Fruit fly (Drosophila melanogaster): ENCODE measurements around the gene CG34307.
A peak's percentile ranks its signal among the peaks of the same experiment; 100 is the strongest.

CG34307 gene

dm6 chr3R:11888038-11888567 is 9.3 kb upstream of the CG34307 start (continued):
- TF ChIP-seq CG11902 (GFP tag; optimal IDR thresholded peaks at IDR 0.05) = peak; percentile 79
- no peak for TF ChIP-seq CG9139 (GFP tag; optimal IDR thresholded peaks at IDR 0.05)
- no peak for TF ChIP-seq vri (GFP tag; optimal IDR thresholded peaks at IDR 0.05)
- no peak for TF ChIP-seq CG32006 (GFP tag; optimal IDR thresholded peaks at IDR 0.05)
- no peak for TF ChIP-seq dac (GFP tag; optimal IDR thresholded peaks at IDR 0.05)
- peak; percentile 67 for TF ChIP-seq CG6163 (GFP tag; IDR thresholded peaks at IDR 0.05)
- no peak for TF ChIP-seq CG8319 (GFP tag; optimal IDR thresholded peaks at IDR 0.05)
- TF ChIP-seq pdm3 (GFP tag; optimal IDR thresholded peaks at IDR 0.05) = no peak
- TF ChIP-seq fd59A (GFP tag; optimal IDR thresholded peaks at IDR 0.05) = no peak
- TF ChIP-seq Lpt (GFP tag; optimal IDR thresholded peaks at IDR 0.05) = no peak
- TF ChIP-seq fkh (GFP tag; optimal IDR thresholded peaks at IDR 0.05) = no peak
- no peak for TF ChIP-seq Eip93F (GFP tag; optimal IDR thresholded peaks at IDR 0.05)
- no peak for TF ChIP-seq acj6 (GFP tag; optimal IDR thresholded peaks at IDR 0.05)
- peak in 1 of 2 experiments; percentile 79 for TF ChIP-seq ss (GFP tag; optimal IDR thresholded peaks at IDR 0.05)
- TF ChIP-seq CG15336 (GFP tag; IDR thresholded peaks at IDR 0.05) = peak; percentile 29; the same call in 1 of the 2 replicates
- TF ChIP-seq svp (GFP tag) = peak; percentile 68
- peak; percentile 68 for TF ChIP-seq lz (GFP tag; optimal IDR thresholded peaks at IDR 0.05)
- TF ChIP-seq Gug (GFP tag; IDR thresholded peaks at IDR 0.05) = 0 out of 2 replicates have a peak, but pooled peaks have one; percentile 25
- no peak for TF ChIP-seq Sox15 (GFP tag; optimal IDR thresholded peaks at IDR 0.05)
- TF ChIP-seq Hr38 (GFP tag; optimal IDR thresholded peaks at IDR 0.05) = no peak
- TF ChIP-seq Ets21C (GFP tag; optimal IDR thresholded peaks at IDR 0.05) = peak; percentile 19
- no peak for TF ChIP-seq fd85E (GFP tag; optimal IDR thresholded peaks at IDR 0.05)
- TF ChIP-seq CG34406 (GFP tag; optimal IDR thresholded peaks at IDR 0.05) = no peak
- TF ChIP-seq CG8119 (GFP tag; IDR thresholded peaks at IDR 0.05) = peak; percentile 51; the same call in 1 of the 3 replicates

- no peak for TF ChIP-seq spab (GFP tag; optimal IDR thresholded peaks at IDR 0.05)
- no peak for TF ChIP-seq Met (GFP tag; optimal IDR thresholded peaks at IDR 0.05)
- TF ChIP-seq CG3919 (GFP tag; optimal IDR thresholded peaks at IDR 0.05) = no peak
- TF ChIP-seq topi (GFP tag; optimal IDR thresholded peaks at IDR 0.05) = no peak
- TF ChIP-seq esn (GFP tag; optimal IDR thresholded peaks at IDR 0.05) = no peak
- no peak for TF ChIP-seq Eip78C (GFP tag)
- no peak for TF ChIP-seq CG1621 (tag; optimal IDR thresholded peaks at IDR 0.05)
- TF ChIP-seq CG16779 (tag; optimal IDR thresholded peaks at IDR 0.05) = no peak
- no peak for TF ChIP-seq CG32006 (GFP tag; optimal IDR thresholded peaks at IDR 0.05)
- no peak for TF ChIP-seq CG34406 (GFP tag; optimal IDR thresholded peaks at IDR 0.05)
- TF ChIP-seq dsx (GFP tag; optimal IDR thresholded peaks at IDR 0.05; ENCODE audit: poor library complexity, severe bottlenecking) = no peak
- TF ChIP-seq CG11902 (GFP tag; optimal IDR thresholded peaks at IDR 0.05) = no peak
- no peak for TF ChIP-seq Smox (GFP tag; optimal IDR thresholded peaks at IDR 0.05)
- TF ChIP-seq CG6808 (GFP tag; optimal IDR thresholded peaks at IDR 0.05) = no peak
- no peak for TF ChIP-seq Ets21C (GFP tag; optimal IDR thresholded peaks at IDR 0.05)
- TF ChIP-seq CG10631 (GFP tag; optimal IDR thresholded peaks at IDR 0.05) = no peak
- no peak for TF ChIP-seq acj6 (GFP tag; optimal IDR thresholded peaks at IDR 0.05)
Measured at dm6 chr3R:11893197-11893596, 4.2 kb upstream of the CG34307 start, which contains the start of gene Dnali1. Dnali1 (minus strand) TSS chr3R:11893297.

dm6 chr3R:11902893-11903292 is 5.5 kb downstream of the CG34307 start:
- peak; percentile 44 for TF ChIP-seq Met (GFP tag; optimal IDR thresholded peaks at IDR 0.05)
- peak; percentile 23 for TF ChIP-seq Hr39 (GFP tag; optimal IDR thresholded peaks at IDR 0.05)
- TF ChIP-seq Sox102F (GFP tag; optimal IDR thresholded peaks at IDR 0.05) = peak; percentile 30
- peak; percentile 28 for TF ChIP-seq CG31627 (GFP tag; optimal IDR thresholded peaks at IDR 0.05)
- TF ChIP-seq dsx (GFP tag; optimal IDR thresholded peaks at IDR 0.05; ENCODE audit: poor library complexity, severe bottlenecking) = no peak
- TF ChIP-seq Sox14 (GFP tag; optimal IDR thresholded peaks at IDR 0.05) = no peak
- TF ChIP-seq cyc (GFP tag; optimal IDR thresholded peaks at IDR 0.05) = no peak
- peak; percentile 6 for TF ChIP-seq lz (GFP tag; optimal IDR thresholded peaks at IDR 0.05)
- TF ChIP-seq topi (GFP tag; optimal IDR thresholded peaks at IDR 0.05) = peak; percentile 13
- TF ChIP-seq svp (GFP tag) = peak; percentile 49
- TF ChIP-seq Ets21C (GFP tag; optimal IDR thresholded peaks at IDR 0.05) = no peak
- no peak for TF ChIP-seq CG6854 (GFP tag; optimal IDR thresholded peaks at IDR 0.05)

Measured in whole organism, prepupa.